Worm (Caenorhabditis elegans) whole organism, young adult: ENCODE data around the gene cdf-1.

Experiments used
- B0035.1 ChIP-seq: sonication (generic microtip); optimal IDR thresholded peaks from 2 replicates; lab custom pipeline; 2016; ENCODE audit warnings: missing genetic modification characterization, mild to moderate bottlenecking, missing compliant biosample characterization, missing genotype, missing genetic modification reagents
- B0336.3 ChIP-seq: fragments of 200-800 bp; sonication (Bioruptor generic); IDR thresholded peaks from 2 replicates; pipeline ENCODE4 v1.3.6; 2022; ENCODE audit warnings: missing genetic modification characterization, missing compliant biosample characterization
- F22D6.2 ChIP-seq: sonication (generic microtip); optimal IDR thresholded peaks from 2 replicates; lab custom pipeline; 2016; ENCODE audit warnings: mild to moderate bottlenecking, missing genetic modification characterization, missing compliant biosample characterization
- F49E8.2 ChIP-seq: sonication (generic microtip); optimal IDR thresholded peaks from 3 replicates; lab custom pipeline; 2017; ENCODE audit warnings: missing genetic modification characterization, mild to moderate bottlenecking, missing compliant biosample characterization, antibody characterized with exemption, moderate library complexity; ENCODE audit not compliant: insufficient read depth
- F57A8.1 ChIP-seq: fragments of 200-800 bp; sonication (Bioruptor generic); optimal IDR thresholded peaks from 2 replicates; lab custom pipeline; 2018; ENCODE audit warnings: mild to moderate bottlenecking, missing genetic modification characterization, moderate library complexity, missing compliant biosample characterization
- K12H6.12 ChIP-seq: fragments of 200-800 bp; sonication (Bioruptor generic); optimal IDR thresholded peaks from 2 replicates; lab custom pipeline; 2018; ENCODE audit warnings: mild to moderate bottlenecking, missing genetic modification characterization, missing compliant biosample characterization
- T26A5.8 ChIP-seq: sonication (generic microtip); optimal IDR thresholded peaks from 2 replicates; lab custom pipeline; 2016; ENCODE audit warnings: missing genetic modification characterization, missing compliant biosample characterization
- Y53G8AR.9 ChIP-seq: fragments of 200-800 bp; sonication (Bioruptor generic); conservative IDR thresholded peaks from 2 replicates; pipeline ENCODE4 v1.3.6; 2022; ENCODE audit warnings: missing genetic modification reagents, missing genetic modification characterization, missing compliant biosample characterization
- Y67H2A.10 ChIP-seq: fragments of 200-800 bp; sonication (Bioruptor generic); conservative IDR thresholded peaks from 2 replicates; pipeline ENCODE4 v1.3.6; 2022; ENCODE audit warnings: missing genetic modification reagents, missing genetic modification characterization, missing compliant biosample characterization
- Y95B8A.8 ChIP-seq: fragments of 200-800 bp; sonication (Bioruptor generic); IDR thresholded peaks from 2 replicates; pipeline ENCODE4 v1.3.6; 2022; ENCODE audit warnings: missing genetic modification reagents, missing genetic modification characterization, missing compliant biosample characterization
- ZK185.1 ChIP-seq: sonication (generic microtip); optimal IDR thresholded peaks from 2 replicates; lab custom pipeline; 2016; ENCODE audit warnings: mild to moderate bottlenecking, missing genetic modification characterization, missing compliant biosample characterization; ENCODE audit not compliant: poor library complexity, severe bottlenecking
- aptf-3 ChIP-seq: fragments of 200-800 bp; sonication (Bioruptor generic); IDR thresholded peaks from 2 replicates; pipeline ENCODE4 v1.3.6; 2022; ENCODE audit warnings: missing genetic modification characterization, missing compliant biosample characterization
- atf-7 ChIP-seq: sonication (generic microtip); optimal IDR thresholded peaks from 2 replicates; lab custom pipeline; 2017; ENCODE audit warnings: mild to moderate bottlenecking, missing genetic modification characterization, missing compliant biosample characterization
- attf-6 ChIP-seq: fragments of 200-800 bp; sonication (Bioruptor generic); IDR thresholded peaks from 2 replicates; pipeline ENCODE4 v1.3.6; 2022; ENCODE audit warnings: missing genetic modification reagents, missing genetic modification characterization, missing compliant biosample characterization
- bed-1 ChIP-seq: fragments of 200-800 bp; sonication (Bioruptor generic); IDR thresholded peaks from 2 replicates; pipeline ENCODE4 v1.3.6; 2022; ENCODE audit warnings: missing genetic modification reagents, missing genetic modification characterization, missing compliant biosample characterization
- ccch-3 ChIP-seq: fragments of 200-800 bp; sonication (Bioruptor generic); optimal IDR thresholded peaks from 2 replicates; lab custom pipeline; 2018; ENCODE audit warnings: mild to moderate bottlenecking, missing genetic modification characterization, missing compliant biosample characterization
- ceh-27 ChIP-seq: fragments of 200-800 bp; sonication (Bioruptor generic); optimal IDR thresholded peaks from 2 replicates; lab custom pipeline; 2018; ENCODE audit warnings: mild to moderate bottlenecking, missing genetic modification characterization, moderate library complexity, missing compliant biosample characterization
- ceh-40 ChIP-seq: fragments of 200-800 bp; sonication (Bioruptor generic); IDR thresholded peaks from 2 replicates; pipeline ENCODE4 v1.3.6; 2022; ENCODE audit warnings: missing genetic modification characterization, missing compliant biosample characterization
- ceh-91 ChIP-seq: fragments of 200-800 bp; sonication (Bioruptor generic); IDR thresholded peaks from 2 replicates; pipeline ENCODE4 v1.3.6; 2022; ENCODE audit warnings: missing genetic modification reagents, missing genetic modification characterization, missing compliant biosample characterization
- dox-1 ChIP-seq: fragments of 200-800 bp; sonication (Bioruptor generic); IDR thresholded peaks from 2 replicates; pipeline ENCODE4 v1.3.6; 2022; ENCODE audit warnings: missing genetic modification reagents, missing genetic modification characterization, missing compliant biosample characterization
- efl-1 ChIP-seq: fragments of 150-350 bp; optimal IDR thresholded peaks from 2 replicates; lab custom pipeline; 2014; ENCODE audit warnings: missing biosample characterization, missing genetic modification reagents, missing genetic modification characterization
- egrh-3 ChIP-seq: fragments of 200-800 bp; sonication (Bioruptor generic); IDR thresholded peaks from 2 replicates; pipeline ENCODE4 v1.3.6; 2022; ENCODE audit warnings: missing genetic modification reagents, missing genetic modification characterization, missing compliant biosample characterization
- fkh-3 ChIP-seq: sonication (generic microtip); optimal IDR thresholded peaks from 2 replicates; lab custom pipeline; 2016; ENCODE audit warnings: mild to moderate bottlenecking, missing genetic modification characterization, missing compliant biosample characterization
- hmg-1.2 ChIP-seq: fragments of 200-800 bp; sonication (Bioruptor generic); IDR thresholded peaks from 2 replicates; pipeline ENCODE4 v1.3.6; 2022; ENCODE audit warnings: missing genetic modification reagents, missing genetic modification characterization, missing compliant biosample characterization
- lin-35 ChIP-seq, 3 experiments: fragments of 150-350 bp in 2 of 3; sonication (generic microtip) in 1 of 3; optimal IDR thresholded peaks; 2 replicates each; lab custom pipeline; 2014 to 2018; ENCODE audit warnings: missing biosample characterization in 3 of 3, missing genetic modification characterization in 3 of 3, missing genetic modification reagents in 3 of 3
- lsl-1 ChIP-seq: fragments of 200-800 bp; sonication (Bioruptor generic); optimal IDR thresholded peaks from 2 replicates; lab custom pipeline; 2018; ENCODE audit warnings: mild to moderate bottlenecking, missing genetic modification characterization, moderate library complexity, missing compliant biosample characterization
- lsy-27 ChIP-seq: sonication (generic microtip); optimal IDR thresholded peaks from 2 replicates; lab custom pipeline; 2017; ENCODE audit warnings: missing genetic modification characterization, mild to moderate bottlenecking, missing compliant biosample characterization, antibody characterized with exemption, missing genotype, borderline replicate concordance; ENCODE audit not compliant: insufficient read depth
- madf-10 ChIP-seq: sonication (generic microtip); optimal IDR thresholded peaks from 2 replicates; lab custom pipeline; 2016; ENCODE audit warnings: mild to moderate bottlenecking, missing genetic modification characterization, missing compliant biosample characterization
- mes-4 ChIP-seq: sonication (generic microtip); optimal IDR thresholded peaks from 2 replicates; lab custom pipeline; 2016; ENCODE audit warnings: missing genotype, missing genetic modification characterization, missing compliant biosample characterization
- nfya-2 ChIP-seq: fragments of 200-800 bp; sonication (Bioruptor generic); IDR thresholded peaks from 2 replicates; pipeline ENCODE4 v1.3.6; 2022; ENCODE audit warnings: missing genetic modification reagents, missing genetic modification characterization, missing compliant biosample characterization
- nhr-120 ChIP-seq: fragments of 200-800 bp; sonication (Bioruptor generic); IDR thresholded peaks from 2 replicates; pipeline ENCODE4 v1.3.6; 2022; ENCODE audit warnings: missing genetic modification characterization, missing compliant biosample characterization
- nhr-179 ChIP-seq: sonication (generic microtip); optimal IDR thresholded peaks from 2 replicates; lab custom pipeline; 2016; ENCODE audit warnings: mild to moderate bottlenecking, missing genetic modification characterization, missing compliant biosample characterization
- nhr-27 ChIP-seq: fragments of 200-800 bp; sonication (Bioruptor generic); optimal IDR thresholded peaks from 2 replicates; lab custom pipeline; 2018; ENCODE audit warnings: mild to moderate bottlenecking, missing genetic modification characterization, moderate library complexity, missing compliant biosample characterization
- nhr-90 ChIP-seq: sonication (generic microtip); optimal IDR thresholded peaks from 2 replicates; lab custom pipeline; 2016; ENCODE audit warnings: missing genotype, mild to moderate bottlenecking, missing genetic modification characterization, missing compliant biosample characterization
- pha-4 ChIP-seq: fragments of 150-350 bp; sonication (generic microtip); optimal IDR thresholded peaks from 2 replicates; lab custom pipeline; 2014; ENCODE audit warnings: missing biosample characterization, missing genetic modification reagents, missing genetic modification characterization
- rec-8 ChIP-seq, 2 experiments: sonication (generic microtip); optimal IDR thresholded peaks; 2 replicates each; lab custom pipeline; 2016; ENCODE audit warnings: mild to moderate bottlenecking in 2 of 2, missing genetic modification characterization in 2 of 2, missing genetic modification reagents in 2 of 2, missing genotype in 2 of 2, missing biosample characterization in 1 of 2, missing compliant biosample characterization in 1 of 2, moderate library complexity in 1 of 2
- repo-1 ChIP-seq: sonication (generic microtip); optimal IDR thresholded peaks from 2 replicates; lab custom pipeline; 2017; ENCODE audit warnings: mild to moderate bottlenecking, missing genetic modification characterization, missing compliant biosample characterization
- rpc-1 ChIP-seq, 2 experiments: fragments of 150-350 bp in 1 of 2; sonication (generic microtip) in 1 of 2; optimal IDR thresholded peaks; 2 replicates each; lab custom pipeline; 2014 to 2018; ENCODE audit warnings: missing biosample characterization in 1 of 2, missing genetic modification characterization in 1 of 2, missing genetic modification reagents in 1 of 2, missing genotype in 1 of 2
- sea-2 ChIP-seq: fragments of 200-800 bp; sonication (Bioruptor generic); IDR thresholded peaks from 2 replicates; pipeline ENCODE4 v1.3.6; 2022; ENCODE audit warnings: missing genetic modification characterization, missing compliant biosample characterization
- somi-1 ChIP-seq: fragments of 200-800 bp; sonication (Bioruptor generic); optimal IDR thresholded peaks from 2 replicates; lab custom pipeline; 2018; ENCODE audit warnings: mild to moderate bottlenecking, missing genetic modification characterization, missing compliant biosample characterization
- unc-130 ChIP-seq: sonication (generic microtip); optimal IDR thresholded peaks from 2 replicates; lab custom pipeline; 2016; ENCODE audit warnings: missing genetic modification reagents, missing genetic modification characterization, missing compliant biosample characterization
- unc-62 ChIP-seq: fragments of 150-350 bp; optimal IDR thresholded peaks from 2 replicates; lab custom pipeline; 2014; ENCODE audit warnings: missing biosample characterization, missing genetic modification reagents, missing genetic modification characterization
- xnd-1 ChIP-seq: sonication (generic microtip); optimal IDR thresholded peaks from 2 replicates; lab custom pipeline; 2016; ENCODE audit warnings: missing genotype, missing genetic modification reagents, missing genetic modification characterization, missing compliant biosample characterization
- zim-3 ChIP-seq: sonication (generic microtip); optimal IDR thresholded peaks from 2 replicates; lab custom pipeline; 2017; ENCODE audit warnings: mild to moderate bottlenecking, missing genetic modification characterization, moderate library complexity, missing compliant biosample characterization
- ztf-18 ChIP-seq: sonication (generic microtip); optimal IDR thresholded peaks from 2 replicates; lab custom pipeline; 2016; ENCODE audit warnings: missing genotype, mild to moderate bottlenecking, missing genetic modification characterization, missing compliant biosample characterization
- ztf-3 ChIP-seq: fragments of 200-800 bp; sonication (Bioruptor generic); optimal IDR thresholded peaks from 2 replicates; lab custom pipeline; 2018; ENCODE audit warnings: mild to moderate bottlenecking, missing genetic modification characterization, missing compliant biosample characterization
- ztf-6 ChIP-seq: fragments of 200-800 bp; sonication (Bioruptor generic); IDR thresholded peaks from 2 replicates; pipeline ENCODE4 v1.3.6; 2022; ENCODE audit warnings: missing genetic modification reagents, missing genetic modification characterization, missing compliant biosample characterization

Gene cdf-1

DNA sequence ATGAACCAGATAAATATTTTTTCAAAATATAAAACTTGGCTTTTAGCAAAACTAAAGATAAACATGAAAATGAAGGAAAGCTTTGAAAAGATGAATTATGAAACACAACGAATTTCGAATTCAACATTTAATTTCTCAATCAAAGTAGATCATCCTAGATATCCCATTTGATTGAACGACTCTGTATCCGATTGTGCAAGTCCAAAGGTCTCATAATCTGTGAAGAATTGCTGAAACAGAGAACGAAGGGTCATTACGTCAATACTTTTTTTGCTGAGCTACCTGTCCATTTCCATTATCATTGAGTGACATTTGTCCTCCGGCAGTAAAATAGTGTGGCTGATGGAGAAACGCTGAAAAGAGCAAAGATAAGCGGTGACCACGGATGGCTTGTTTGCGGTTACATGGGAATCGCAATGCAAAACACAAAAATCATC lies 17.7 kb upstream of the cdf-1 start (continued):
- TF ChIP-seq repo-1 (tag; lab: Kevin White, UChicago) (peak; percentile 69), ZK185.1 (tag; lab: Kevin White, UChicago) (peak; percentile 18), ztf-18 (no peak), bed-1 (GFP tag; lab: Robert Waterston, UW) (no peak), rec-8 (tag; optimal IDR thresholded peaks at IDR 0.05; lab: Kevin White, UChicago) (no peak), madf-10 (tag; lab: Kevin White, UChicago) (peak; percentile 14), Y95B8A.8 (GFP tag; lab: Robert Waterston, UW) (peak; percentile 78; the same call in 1 of the 2 replicates), nhr-90 (peak; percentile 85), F22D6.2 (no peak), mes-4 (tag; lab: Kevin White, UChicago) (no peak), aptf-3 (GFP tag; lab: Robert Waterston, UW) (no peak), ccch-3 (GFP tag; lab: Kevin White, UChicago) (no peak), rpc-1 (optimal IDR thresholded peaks at IDR 0.05; lab: Kevin White, UChicago) (no peak), rpc-1 (tag; optimal IDR thresholded peaks at IDR 0.05; lab: Kevin White, UChicago) (no peak), ceh-91 (GFP tag; lab: Robert Waterston, UW) (no peak), somi-1 (GFP tag; lab: Kevin White, UChicago) (no peak), efl-1 (GFP tag; lab: Kevin White, UChicago) (no peak), Y53G8AR.9 (GFP tag; lab: Robert Waterston, UW) (peak; percentile 92), nfya-2 (GFP tag; lab: Robert Waterston, UW) (0 out of 2 replicates have a peak, but pooled peaks have one; percentile 57), B0035.1 (tag; lab: Kevin White, UChicago) (peak; percentile 29), sea-2 (GFP tag; lab: Robert Waterston, UW) (0 out of 2 replicates have a peak, but pooled peaks have one; percentile 24), F57A8.1 (GFP tag; lab: Kevin White, UChicago) (no peak), lsl-1 (GFP tag; lab: Kevin White, UChicago) (no peak), F49E8.2 (tag; lab: Kevin White, UChicago) (no peak), B0336.3 (GFP tag; lab: Robert Waterston, UW) (peak; percentile 92), ceh-27 (no peak), lsy-27 (tag; lab: Kevin White, UChicago) (no peak), dox-1 (GFP tag; lab: Robert Waterston, UW) (no peak), hmg-1.2 (peak; percentile 35; the same call in 1 of the 2 replicates), xnd-1 (tag; lab: Kevin White, UChicago) (no peak), Y67H2A.10 (GFP tag; lab: Robert Waterston, UW) (no peak), nhr-120 (GFP tag; lab: Robert Waterston, UW) (no peak), ztf-3 (GFP tag; lab: Kevin White, UChicago) (peak; percentile 4), atf-7 (peak; percentile 93), K12H6.12 (tag; lab: Kevin White, UChicago) (no peak), pha-4 (tag; lab: Kevin White, UChicago) (peak; percentile 8), zim-3 (tag; lab: Kevin White, UChicago) (no peak), attf-6 (GFP tag; lab: Robert Waterston, UW) (no peak), ceh-40 (GFP tag; lab: Robert Waterston, UW) (no peak), unc-62 (peak; percentile 66), egrh-3 (GFP tag; lab: Robert Waterston, UW) (no peak), nhr-179 (tag; lab: Kevin White, UChicago) (no peak), T26A5.8 (no peak), unc-130 (GFP tag; lab: Kevin White, UChicago) (no peak), nhr-27 (tag; lab: Kevin White, UChicago) (no peak), ztf-6 (GFP tag; lab: Robert Waterston, UW) (no peak), lin-35 (GFP tag; optimal IDR thresholded peaks at IDR 0.05; lab: Kevin White, UChicago) (no peak), fkh-3 (tag; lab: Kevin White, UChicago) (peak; percentile 86)
- TF ChIP-seq, all 124 proteins: peak for 40
